Fruit fly (Drosophila melanogaster): ENCODE results near the gene Glyp.

The Glyp gene

dm6 chr2L:2182735-2183340 is 52.2 kb downstream of the Glyp start (continued):
- TF ChIP-seq twi (tag; optimal IDR thresholded peaks at IDR 0.05) (no peak), CG17829 (tag; optimal IDR thresholded peaks at IDR 0.05) (peak; percentile 85), sim (GFP tag; IDR thresholded peaks at IDR 0.05) (peak; percentile 83), jing (GFP tag; optimal IDR thresholded peaks at IDR 0.05) (peak; percentile 36), sens (GFP tag) (peak; percentile 97), Sox100B (GFP tag; optimal IDR thresholded peaks at IDR 0.05) (no peak), D19B (GFP tag; optimal IDR thresholded peaks at IDR 0.05) (no peak), CG30431 (GFP tag; optimal IDR thresholded peaks at IDR 0.05) (peak; percentile 85), danr (GFP tag; IDR thresholded peaks at IDR 0.05) (no peak), CG32532 (GFP tag; IDR thresholded peaks at IDR 0.05) (no peak), CG10274 (GFP tag; optimal IDR thresholded peaks at IDR 0.05) (no peak), CG12236 (GFP tag; optimal IDR thresholded peaks at IDR 0.05) (peak; percentile 63), HLHmδ (GFP tag; optimal IDR thresholded peaks at IDR 0.05) (peak; percentile 51), pnt (GFP tag; optimal IDR thresholded peaks at IDR 0.05) (peak; percentile 72), CG17912 (GFP tag; optimal IDR thresholded peaks at IDR 0.05) (no peak), Oaz (GFP tag; IDR thresholded peaks at IDR 0.05) (no peak), pum (GFP tag; optimal IDR thresholded peaks at IDR 0.05) (peak; percentile 63), CG18619 (GFP tag; optimal IDR thresholded peaks at IDR 0.05) (peak; percentile 25), hkb (optimal IDR thresholded peaks at IDR 0.05) (no peak), hkb (GFP tag; IDR thresholded peaks at IDR 0.05) (peak; percentile 62; the same call in 1 of the 2 replicates), abd-A (tag; optimal IDR thresholded peaks at IDR 0.05) (no peak), CG3163 (GFP tag; optimal IDR thresholded peaks at IDR 0.05) (no peak), CG12155 (GFP tag; optimal IDR thresholded peaks at IDR 0.05) (peak; percentile 41), CG13775 (GFP tag; optimal IDR thresholded peaks at IDR 0.05) (peak; percentile 72), HLH4C (GFP tag; IDR thresholded peaks at IDR 0.05; ENCODE audit: partially characterized antibody) (no peak), Elba2 (GFP tag; optimal IDR thresholded peaks at IDR 0.05) (peak; percentile 56), Fer2 (tag; optimal IDR thresholded peaks at IDR 0.05) (no peak), chinmo (GFP tag; IDR thresholded peaks at IDR 0.05; ENCODE audit: partially characterized antibody) (no peak), schlank (tag; optimal IDR thresholded peaks at IDR 0.05) (no peak), nau (GFP tag; optimal IDR thresholded peaks at IDR 0.05) (no peak), p53 (GFP tag; optimal IDR thresholded peaks at IDR 0.05) (peak; percentile 32), chm (GFP tag; IDR thresholded peaks at IDR 0.05) (peak; percentile 81; the same call in 1 of the 2 replicates), Sry-β (GFP tag; optimal IDR thresholded peaks at IDR 0.05) (no peak), CG6272 (GFP tag; IDR thresholded peaks at IDR 0.05) (0 out of 2 replicates have a peak, but pooled peaks have one; percentile 34), CG6254 (GFP tag; optimal IDR thresholded peaks at IDR 0.05) (peak; percentile 74), tx (GFP tag; optimal IDR thresholded peaks at IDR 0.05) (peak; percentile 37), Bteb2 (GFP tag; optimal IDR thresholded peaks at IDR 0.05) (no peak), CG9876 (GFP tag; optimal IDR thresholded peaks at IDR 0.05) (peak; percentile 53), Rx (GFP tag; IDR thresholded peaks at IDR 0.05) (peak; percentile 52; the same call in 1 of the 2 replicates), CG30403 (GFP tag; optimal IDR thresholded peaks at IDR 0.05) (peak; percentile 21), Pdp1 (GFP tag; optimal IDR thresholded peaks at IDR 0.05) (peak; percentile 45 to 49), CG8089 (GFP tag; optimal IDR thresholded peaks at IDR 0.05) (peak; percentile 70), dm (GFP tag; optimal IDR thresholded peaks at IDR 0.05) (peak; percentile 19), E2f2 (GFP tag; IDR thresholded peaks at IDR 0.05) (0 out of 2 replicates have a peak, but pooled peaks have one; percentile 27), pb (GFP tag; optimal IDR thresholded peaks at IDR 0.05) (peak; percentile 34), Dip3 (GFP tag; optimal IDR thresholded peaks at IDR 0.05) (no peak), CG1529 (GFP tag; optimal IDR thresholded peaks at IDR 0.05) (peak; percentile 47), esg (GFP tag; conservative IDR thresholded peaks at IDR 0.05) (no peak; the same call in 1 of the 2 replicates), CG17186 (GFP tag; optimal IDR thresholded peaks at IDR 0.05) (peak; percentile 43), CG32772 (GFP tag; IDR thresholded peaks at IDR 0.05) (peak; percentile 49; the same call in 1 of the 2 replicates), lmd (GFP tag; IDR thresholded peaks at IDR 0.05) (no peak)
